Worm (Caenorhabditis elegans) whole organism, mixed stage, embryonic: ENCODE measurements around the gene F58E6.13.

Experiments
- M03D4.4 ChIP-seq: sonication (generic microtip); optimal IDR thresholded peaks from 2 replicates; lab custom pipeline; 2017; ENCODE audit warnings: mild to moderate bottlenecking, missing genetic modification characterization, missing compliant biosample characterization
- bed-3 ChIP-seq: fragments of 200-800 bp; sonication (Bioruptor generic); optimal IDR thresholded peaks from 3 replicates; lab custom pipeline; 2018; ENCODE audit warnings: mild to moderate bottlenecking, missing genetic modification characterization, moderate library complexity, missing compliant biosample characterization
- blmp-1 ChIP-seq: fragments of 150-350 bp; optimal IDR thresholded peaks from 2 replicates; lab custom pipeline; 2014; ENCODE audit warnings: missing biosample characterization, missing genetic modification characterization
- ceh-43 ChIP-seq: fragments of 200-800 bp; sonication (Bioruptor generic); optimal IDR thresholded peaks from 2 replicates; lab custom pipeline; 2018; ENCODE audit warnings: mild to moderate bottlenecking, missing genetic modification characterization, moderate library complexity, missing compliant biosample characterization
- ceh-83 ChIP-seq: fragments of 200-800 bp; sonication (Bioruptor generic); optimal IDR thresholded peaks from 2 replicates; lab custom pipeline; 2018; ENCODE audit warnings: mild to moderate bottlenecking, missing genetic modification characterization, missing compliant biosample characterization
- ces-1 ChIP-seq: fragments of 150-350 bp; optimal IDR thresholded peaks from 2 replicates; lab custom pipeline; 2014; ENCODE audit warnings: missing biosample characterization, missing genetic modification reagents, missing genetic modification characterization
- cnd-1 ChIP-seq: fragments of 200-800 bp; sonication (Bioruptor generic); optimal IDR thresholded peaks from 2 replicates; lab custom pipeline; 2018; ENCODE audit warnings: mild to moderate bottlenecking, missing genetic modification characterization, missing compliant biosample characterization
- drap-1 ChIP-seq: fragments of 200-800 bp; sonication (Bioruptor generic); optimal IDR thresholded peaks from 3 replicates; lab custom pipeline; 2018; ENCODE audit warnings: mild to moderate bottlenecking, missing genetic modification characterization, missing compliant biosample characterization
- elt-1 ChIP-seq: sonication (generic microtip); optimal IDR thresholded peaks from 2 replicates; lab custom pipeline; 2017; ENCODE audit warnings: missing genetic modification characterization, mild to moderate bottlenecking, missing compliant biosample characterization, antibody characterized with exemption, moderate library complexity, borderline replicate concordance; ENCODE audit not compliant: insufficient read depth
- elt-3 ChIP-seq: fragments of 150-350 bp; optimal IDR thresholded peaks from 2 replicates; lab custom pipeline; 2014; ENCODE audit warnings: missing biosample characterization, missing genetic modification characterization
- flh-1 ChIP-seq: fragments of 200-800 bp; sonication (Bioruptor generic); optimal IDR thresholded peaks from 2 replicates; lab custom pipeline; 2018; ENCODE audit warnings: mild to moderate bottlenecking, missing genetic modification characterization, moderate library complexity, missing compliant biosample characterization
- ham-2 ChIP-seq: fragments of 200-800 bp; sonication (Bioruptor generic); optimal IDR thresholded peaks from 2 replicates; lab custom pipeline; 2018; ENCODE audit warnings: mild to moderate bottlenecking, missing genetic modification characterization, missing compliant biosample characterization
- hlh-1 ChIP-seq: fragments of 150-350 bp; optimal IDR thresholded peaks from 2 replicates; lab custom pipeline; 2014; ENCODE audit warnings: missing biosample characterization, missing genetic modification reagents, missing genetic modification characterization
- lin-13 ChIP-seq: fragments of 150-350 bp; optimal IDR thresholded peaks from 2 replicates; lab custom pipeline; 2014; ENCODE audit warnings: missing biosample characterization, missing genetic modification characterization
- lin-32 ChIP-seq: fragments of 200-800 bp; sonication (Bioruptor generic); optimal IDR thresholded peaks from 2 replicates; lab custom pipeline; 2018; ENCODE audit warnings: mild to moderate bottlenecking, missing genetic modification characterization, missing compliant biosample characterization
- lsy-2 ChIP-seq: fragments of 150-350 bp; optimal IDR thresholded peaks from 2 replicates; lab custom pipeline; 2014; ENCODE audit warnings: missing biosample characterization, missing genetic modification characterization
- mab-5 ChIP-seq: fragments of 150-350 bp; optimal IDR thresholded peaks from 2 replicates; lab custom pipeline; 2014; ENCODE audit warnings: missing biosample characterization, missing genetic modification characterization
- mep-1 ChIP-seq: fragments of 150-350 bp; optimal IDR thresholded peaks from 2 replicates; lab custom pipeline; 2017; ENCODE audit warnings: missing biosample characterization, missing genetic modification reagents, missing genetic modification characterization, inconsistent platforms
- mls-2 ChIP-seq: sonication (generic microtip); optimal IDR thresholded peaks from 2 replicates; lab custom pipeline; 2016; ENCODE audit warnings: mild to moderate bottlenecking, missing genetic modification characterization, moderate library complexity, missing compliant biosample characterization
- nhr-12 ChIP-seq: fragments of 150-350 bp; optimal IDR thresholded peaks from 2 replicates; lab custom pipeline; 2014; ENCODE audit warnings: missing biosample characterization, missing genetic modification characterization
- nhr-2 ChIP-seq: fragments of 150-350 bp; optimal IDR thresholded peaks from 2 replicates; lab custom pipeline; 2014; ENCODE audit warnings: missing biosample characterization, missing genetic modification characterization
- nhr-237 ChIP-seq: fragments of 150-350 bp; optimal IDR thresholded peaks from 2 replicates; lab custom pipeline; 2014; ENCODE audit warnings: missing biosample characterization, missing genetic modification characterization
- nhr-28 ChIP-seq: fragments of 150-350 bp; optimal IDR thresholded peaks from 2 replicates; lab custom pipeline; 2014; ENCODE audit warnings: missing biosample characterization, missing genetic modification characterization
- nhr-76 ChIP-seq: sonication (generic microtip); optimal IDR thresholded peaks from 2 replicates; lab custom pipeline; 2017; ENCODE audit warnings: missing biosample characterization, missing genetic modification characterization
- pha-4 ChIP-seq: fragments of 150-350 bp; optimal IDR thresholded peaks from 2 replicates; lab custom pipeline; 2018; ENCODE audit warnings: missing biosample characterization, missing genetic modification reagents, missing genetic modification characterization
- snpc-4 ChIP-seq: fragments of 150-350 bp; optimal IDR thresholded peaks from 2 replicates; lab custom pipeline; 2014; ENCODE audit warnings: missing biosample characterization, missing genetic modification characterization
- sptf-1 ChIP-seq: sonication (generic microtip); optimal IDR thresholded peaks from 2 replicates; lab custom pipeline; 2017; ENCODE audit warnings: mild to moderate bottlenecking, missing genetic modification characterization, moderate library complexity, missing compliant biosample characterization
- tbx-8 ChIP-seq: fragments of 200-800 bp; sonication (Bioruptor generic); optimal IDR thresholded peaks from 2 replicates; lab custom pipeline; 2018; ENCODE audit warnings: mild to moderate bottlenecking, missing genetic modification characterization, moderate library complexity, missing compliant biosample characterization
- unc-120 ChIP-seq: sonication (generic microtip); optimal IDR thresholded peaks from 2 replicates; lab custom pipeline; 2017; ENCODE audit warnings: missing genetic modification characterization, missing compliant biosample characterization; ENCODE audit not compliant: poor library complexity, severe bottlenecking
- unc-39 ChIP-seq: fragments of 150-350 bp; optimal IDR thresholded peaks from 2 replicates; lab custom pipeline; 2014; ENCODE audit warnings: missing biosample characterization, missing genetic modification characterization
- unc-62 ChIP-seq: fragments of 150-350 bp; optimal IDR thresholded peaks from 2 replicates; lab custom pipeline; 2014; ENCODE audit warnings: missing biosample characterization, missing genetic modification reagents, missing genetic modification characterization
- zip-8 ChIP-seq: fragments of 150-350 bp; optimal IDR thresholded peaks from 2 replicates; lab custom pipeline; 2014; ENCODE audit warnings: missing biosample characterization, missing genetic modification characterization
- ztf-11 ChIP-seq: fragments of 150-350 bp; optimal IDR thresholded peaks from 2 replicates; lab custom pipeline; 2014; ENCODE audit warnings: missing biosample characterization, missing genetic modification characterization

F58E6.13 gene

DNA sequence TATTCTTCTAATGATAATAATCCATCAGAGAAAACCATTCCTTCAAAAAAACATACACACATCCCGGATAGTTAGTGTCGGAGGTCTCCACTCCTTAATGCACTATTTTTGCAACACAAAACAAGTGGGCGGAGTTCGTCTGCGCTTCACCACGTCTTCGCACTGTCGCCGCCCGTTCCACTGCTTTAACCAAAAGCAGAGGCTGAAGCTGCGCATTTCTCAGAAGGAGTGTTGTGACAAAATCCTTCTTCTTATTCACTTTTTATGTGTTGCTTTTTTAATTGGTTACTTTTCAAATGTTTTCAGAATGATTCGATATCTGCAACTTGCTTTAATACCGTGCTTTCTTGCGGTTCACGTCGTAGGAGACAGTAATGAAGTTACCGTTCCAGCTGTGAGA is at the start of gene F58E6.13:
F58E6.13 (plus strand) TSS at position 301 of the 400 bp plus-strand sequence.
- TF ChIP-seq lin-32 (GFP tag; lab: Kevin White, UChicago) (no peak), unc-120 (no peak), sptf-1 (tag; lab: Kevin White, UChicago) (no peak), mep-1 (tag; lab: Kevin White, UChicago) (no peak), bed-3 (GFP tag; lab: Kevin White, UChicago) (no peak), hlh-1 (tag; lab: Kevin White, UChicago) (no peak), mab-5 (tag; lab: Kevin White, UChicago) (no peak), M03D4.4 (tag; lab: Kevin White, UChicago) (no peak), pha-4 (no peak), zip-8 (tag; lab: Kevin White, UChicago) (no peak), nhr-2 (tag; lab: Kevin White, UChicago) (no peak), lin-13 (no peak), tbx-8 (GFP tag; lab: Kevin White, UChicago) (no peak), elt-1 (tag; lab: Kevin White, UChicago) (no peak), mls-2 (tag; lab: Kevin White, UChicago) (no peak), cnd-1 (no peak), elt-3 (tag; lab: Kevin White, UChicago) (no peak)

DNA sequence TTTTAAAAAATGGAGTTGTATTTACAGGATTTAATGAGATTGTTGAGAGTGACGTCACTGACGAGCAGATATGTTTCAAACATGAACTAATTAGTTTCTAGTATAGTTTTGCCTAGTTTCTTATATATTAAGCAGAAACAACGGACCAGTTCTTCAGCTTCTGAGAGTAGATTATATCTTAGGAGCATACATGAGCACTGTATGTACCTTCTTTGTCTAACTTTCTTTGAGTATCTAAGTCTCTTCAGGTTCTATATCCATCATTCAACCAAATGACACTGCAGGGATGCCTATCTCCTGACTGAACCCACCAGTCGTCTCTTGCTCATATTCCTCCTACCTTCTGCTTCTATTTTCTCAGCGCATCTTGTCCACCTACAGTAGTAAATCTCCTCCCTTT is 48.3 kb upstream of the F58E6.13 start, which contains the start of gene her-1:
her-1 (plus strand) TSS at position 301 of the 400 bp plus-strand sequence.
- no peak for TF ChIP-seq ceh-43
- TF ChIP-seq elt-3 (tag; lab: Kevin White, UChicago): no peak
- TF ChIP-seq bed-3 (GFP tag; lab: Kevin White, UChicago): no peak
- TF ChIP-seq ces-1: no peak
- no peak for TF ChIP-seq elt-1 (tag; lab: Kevin White, UChicago)
- TF ChIP-seq nhr-2 (tag; lab: Kevin White, UChicago): no peak
- no peak for TF ChIP-seq pha-4
- no peak for TF ChIP-seq snpc-4 (tag; lab: Kevin White, UChicago)
- no peak for TF ChIP-seq mep-1 (tag; lab: Kevin White, UChicago)
- TF ChIP-seq unc-39 (tag; lab: Kevin White, UChicago): no peak
- no peak for TF ChIP-seq blmp-1 (tag; lab: Kevin White, UChicago)
- no peak for TF ChIP-seq mls-2 (tag; lab: Kevin White, UChicago)
- no peak for TF ChIP-seq drap-1
- no peak for TF ChIP-seq lin-13
- TF ChIP-seq hlh-1 (tag; lab: Kevin White, UChicago): no peak
- TF ChIP-seq ham-2 (GFP tag; lab: Kevin White, UChicago): no peak
- TF ChIP-seq ceh-83: no peak
- TF ChIP-seq M03D4.4 (tag; lab: Kevin White, UChicago): no peak

DNA sequence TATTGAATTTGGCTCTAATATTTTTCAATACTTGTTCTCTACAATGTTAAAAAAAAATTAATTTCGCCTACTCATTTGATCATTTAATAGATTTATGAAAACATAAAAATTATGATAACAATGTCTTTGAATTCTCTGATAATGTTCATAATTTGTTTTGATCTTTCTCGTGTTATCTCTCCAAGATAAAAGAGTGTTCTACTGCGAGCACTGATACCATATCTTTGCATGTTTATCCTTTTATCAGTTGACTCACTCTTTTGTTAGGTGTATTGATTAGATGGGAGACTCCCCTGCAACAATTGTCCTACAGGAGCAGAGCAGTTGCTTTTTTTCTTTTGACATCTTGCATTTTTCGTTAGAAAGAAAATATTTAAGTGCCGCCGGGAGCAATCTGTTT is 45.8 kb upstream of the F58E6.13 start:
- TF ChIP-seq ces-1 (no peak), lin-32 (GFP tag; lab: Kevin White, UChicago) (no peak), flh-1 (no peak)

DNA sequence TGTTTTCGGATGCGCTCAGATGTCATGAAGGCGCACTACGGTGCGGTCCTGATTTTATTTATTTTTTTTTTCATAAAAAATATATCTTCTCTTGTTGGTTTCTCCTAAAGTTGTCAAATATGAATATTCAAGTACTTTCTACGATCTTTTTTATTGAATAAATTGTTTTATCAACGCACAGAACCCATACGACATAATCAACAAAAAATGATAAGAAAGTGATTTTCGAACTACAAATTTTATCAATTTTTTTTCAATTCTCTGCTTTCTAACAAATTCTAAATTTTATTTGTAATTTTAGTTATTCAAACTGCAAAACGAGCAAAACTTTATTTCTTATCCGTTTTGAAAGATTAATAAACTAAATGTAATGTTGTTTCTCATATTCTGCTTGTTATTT is 43.2 kb upstream of the F58E6.13 start:
- no peak for TF ChIP-seq nhr-237 (tag; lab: Kevin White, UChicago)
- TF ChIP-seq bed-3 (GFP tag; lab: Kevin White, UChicago): no peak
- TF ChIP-seq blmp-1 (tag; lab: Kevin White, UChicago): no peak
- TF ChIP-seq unc-62 (GFP tag; lab: Kevin White, UChicago): no peak
- no peak for TF ChIP-seq hlh-1 (tag; lab: Kevin White, UChicago)
- TF ChIP-seq mab-5 (tag; lab: Kevin White, UChicago): no peak
- TF ChIP-seq zip-8 (tag; lab: Kevin White, UChicago): no peak
- TF ChIP-seq flh-1: no peak
- no peak for TF ChIP-seq pha-4
- TF ChIP-seq nhr-76 (tag; lab: Kevin White, UChicago): no peak
- no peak for TF ChIP-seq ztf-11
- no peak for TF ChIP-seq nhr-12 (tag; lab: Kevin White, UChicago)
- TF ChIP-seq ceh-83: no peak
- no peak for TF ChIP-seq lin-13
- no peak for TF ChIP-seq nhr-28 (tag; lab: Kevin White, UChicago)
- no peak for TF ChIP-seq sptf-1 (tag; lab: Kevin White, UChicago)

DNA sequence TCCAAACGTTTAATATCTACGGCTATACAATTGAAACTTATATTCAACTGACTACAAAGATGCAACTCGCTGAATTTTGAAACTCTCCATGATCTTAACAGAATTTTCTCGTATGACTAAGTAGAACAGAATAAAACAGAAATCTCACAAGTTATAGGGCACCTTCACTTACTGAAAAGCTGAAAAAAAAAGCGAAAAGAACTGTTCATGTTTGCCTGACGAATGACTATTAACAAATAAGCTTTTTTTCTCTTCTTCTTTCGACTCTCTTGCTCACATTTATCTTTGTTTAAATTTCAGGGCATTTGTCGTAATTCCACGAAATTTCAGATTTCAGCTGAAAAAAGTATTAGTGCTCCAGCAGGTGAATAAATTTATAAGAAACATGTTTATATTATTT is 42.3 kb upstream of the F58E6.13 start, which contains the start of gene xbx-6:
xbx-6 (plus strand) TSS at position 301 of the 400 bp plus-strand sequence.
- TF ChIP-seq ceh-43: no peak
- no peak for TF ChIP-seq mab-5 (tag; lab: Kevin White, UChicago)
- TF ChIP-seq hlh-1 (tag; lab: Kevin White, UChicago): no peak
- TF ChIP-seq zip-8 (tag; lab: Kevin White, UChicago): no peak
- no peak for TF ChIP-seq tbx-8 (GFP tag; lab: Kevin White, UChicago)
- TF ChIP-seq lsy-2 (tag; lab: Kevin White, UChicago): no peak
- no peak for TF ChIP-seq nhr-2 (tag; lab: Kevin White, UChicago)
- no peak for TF ChIP-seq ces-1
- TF ChIP-seq nhr-76 (tag; lab: Kevin White, UChicago): no peak
- TF ChIP-seq lin-32 (GFP tag; lab: Kevin White, UChicago): no peak
- TF ChIP-seq mls-2 (tag; lab: Kevin White, UChicago): no peak
- no peak for TF ChIP-seq unc-39 (tag; lab: Kevin White, UChicago)
- TF ChIP-seq drap-1: no peak
